Fruit fly (Drosophila melanogaster) whole organism, embryonic: ENCODE measurements around the gene CG6972.
A peak's percentile ranks its signal among the peaks of the same experiment; 100 is the strongest.

Experiments used
- Bteb2 ChIP-seq: fragments of 200-800 bp; sonication (Bioruptor generic); optimal IDR thresholded peaks from 2 replicates; lab custom pipeline; 2016; ENCODE audit warnings: missing biosample characterization, missing genetic modification characterization
- CG10654 ChIP-seq: fragments of 200-800 bp; sonication (Bioruptor generic); optimal IDR thresholded peaks from 2 replicates; lab custom pipeline; 2016; ENCODE audit warnings: missing biosample characterization, missing genetic modification characterization
- CG12659 ChIP-seq: fragments of 200-800 bp; sonication (Bioruptor generic); optimal IDR thresholded peaks from 3 replicates; lab custom pipeline; 2017; ENCODE audit warnings: mild to moderate bottlenecking, missing biosample characterization, missing genetic modification reagents, missing genetic modification characterization
- CG14965 ChIP-seq: fragments of 200-800 bp; sonication (Bioruptor generic); optimal IDR thresholded peaks from 2 replicates; lab custom pipeline; 2016; ENCODE audit warnings: missing biosample characterization, missing genetic modification characterization, borderline replicate concordance
- CG15073 ChIP-seq: fragments of 200-800 bp; sonication (Bioruptor generic); optimal IDR thresholded peaks from 2 replicates; lab custom pipeline; 2016; ENCODE audit warnings: missing biosample characterization, missing genetic modification characterization
- CG1603 ChIP-seq: fragments of 200-800 bp; sonication (Bioruptor generic); optimal IDR thresholded peaks from 2 replicates; lab custom pipeline; 2019; ENCODE audit warnings: missing biosample characterization, mild to moderate bottlenecking, missing genetic modification characterization, moderate library complexity
- CG2202 ChIP-seq: fragments of 200-800 bp; sonication (Bioruptor generic); optimal IDR thresholded peaks from 2 replicates; lab custom pipeline; 2018; ENCODE audit warnings: missing biosample characterization, mild to moderate bottlenecking, missing genetic modification characterization
- CG30403 ChIP-seq: fragments of 200-800 bp; sonication (Bioruptor generic); optimal IDR thresholded peaks from 3 replicates; lab custom pipeline; 2016; ENCODE audit warnings: missing biosample characterization, missing genetic modification characterization
- CG30431 ChIP-seq: fragments of 200-800 bp; sonication (Bioruptor generic); optimal IDR thresholded peaks from 2 replicates; lab custom pipeline; 2017; ENCODE audit warnings: missing biosample characterization, missing genetic modification characterization
- CG31441 ChIP-seq: fragments of 200-800 bp; sonication (Bioruptor generic); IDR thresholded peaks from 2 replicates; pipeline ENCODE4 v1.3.6; 2022; ENCODE audit warnings: missing biosample characterization, missing genetic modification characterization
- CG33557 ChIP-seq: fragments of 200-800 bp; sonication (Bioruptor generic); optimal IDR thresholded peaks from 2 replicates; lab custom pipeline; 2019; ENCODE audit warnings: missing biosample characterization, mild to moderate bottlenecking, missing genetic modification characterization, moderate library complexity
- CG34224 ChIP-seq: fragments of 200-800 bp; sonication (Bioruptor generic); IDR thresholded peaks from 3 replicates; pipeline ENCODE4 v1.3.6; 2022; ENCODE audit warnings: missing biosample characterization, missing genetic modification characterization; ENCODE audit not compliant: partially characterized antibody
- CG34422 ChIP-seq: fragments of 200-800 bp; sonication (Bioruptor generic); IDR thresholded peaks from 3 replicates; pipeline ENCODE4 v1.3.6; 2022; ENCODE audit warnings: missing biosample characterization, missing genetic modification characterization
- CG6254 ChIP-seq: fragments of 200-800 bp; sonication (Bioruptor generic); optimal IDR thresholded peaks from 3 replicates; lab custom pipeline; 2017; ENCODE audit warnings: mild to moderate bottlenecking, missing biosample characterization, missing genetic modification reagents, missing genetic modification characterization
- CG6683 ChIP-seq: fragments of 200-800 bp; sonication (Bioruptor generic); optimal IDR thresholded peaks from 2 replicates; lab custom pipeline; 2017; ENCODE audit warnings: missing biosample characterization, mild to moderate bottlenecking, missing genetic modification characterization, missing genetic modification reagents
- CG6791 ChIP-seq: fragments of 200-800 bp; sonication (Bioruptor generic); IDR thresholded peaks from 3 replicates; pipeline ENCODE4 v1.3.6; 2022; ENCODE audit warnings: missing biosample characterization, missing genetic modification characterization; ENCODE audit not compliant: partially characterized antibody
- CG6813 ChIP-seq: fragments of 200-800 bp; sonication (Bioruptor generic); optimal IDR thresholded peaks from 2 replicates; lab custom pipeline; 2017; ENCODE audit warnings: missing biosample characterization, missing genetic modification characterization, mild to moderate bottlenecking, moderate library complexity, missing genetic modification reagents
- CG8359 ChIP-seq: fragments of 200-800 bp; sonication (Bioruptor generic); optimal IDR thresholded peaks from 2 replicates; lab custom pipeline; 2017; ENCODE audit warnings: missing biosample characterization, mild to moderate bottlenecking, missing genetic modification characterization, borderline replicate concordance
- CTCF ChIP-seq: fragments of 200-800 bp; sonication (Bioruptor generic); optimal IDR thresholded peaks from 2 replicates; lab custom pipeline; 2017; ENCODE audit warnings: missing biosample characterization, mild to moderate bottlenecking, missing genetic modification characterization, moderate library complexity
- CoRest ChIP-seq: fragments of 200-800 bp; sonication (Bioruptor generic); optimal IDR thresholded peaks from 3 replicates; lab custom pipeline; 2018; ENCODE audit warnings: missing biosample characterization, mild to moderate bottlenecking, missing genetic modification characterization, moderate library complexity
- E2f1 ChIP-seq: fragments of 200-800 bp; sonication (Bioruptor generic); IDR thresholded peaks from 2 replicates; pipeline ENCODE4 v1.3.6; 2022; ENCODE audit warnings: missing biosample characterization, missing genetic modification characterization
- E2f2 ChIP-seq: fragments of 200-800 bp; sonication (Bioruptor generic); IDR thresholded peaks from 2 replicates; pipeline ENCODE4 v1.3.6; 2022; ENCODE audit warnings: missing biosample characterization, missing genetic modification characterization
- ERR ChIP-seq: fragments of 200-800 bp; sonication (Bioruptor generic); optimal IDR thresholded peaks from 2 replicates; lab custom pipeline; 2016; ENCODE audit warnings: missing biosample characterization, missing genetic modification characterization
- Fer1 ChIP-seq: fragments of 200-800 bp; sonication (Bioruptor generic); optimal IDR thresholded peaks from 2 replicates; lab custom pipeline; 2017; ENCODE audit warnings: missing biosample characterization, mild to moderate bottlenecking, missing genetic modification characterization
- Hey ChIP-seq: fragments of 200-800 bp; sonication (Bioruptor generic); optimal IDR thresholded peaks from 3 replicates; lab custom pipeline; 2018; ENCODE audit warnings: missing biosample characterization, mild to moderate bottlenecking, missing genetic modification characterization
- Mrtf ChIP-seq: fragments of 200-800 bp; sonication (Bioruptor generic); IDR thresholded peaks from 3 replicates; pipeline ENCODE4 v1.3.6; 2022; ENCODE audit warnings: missing biosample characterization, missing genetic modification characterization
- Oli ChIP-seq: fragments of 200-800 bp; sonication (Bioruptor generic); optimal IDR thresholded peaks from 2 replicates; lab custom pipeline; 2018; ENCODE audit warnings: missing biosample characterization, mild to moderate bottlenecking, missing genetic modification characterization, moderate library complexity
- Optix ChIP-seq: fragments of 200-800 bp; sonication (Bioruptor generic); IDR thresholded peaks from 3 replicates; pipeline ENCODE4 v1.3.6; 2022; ENCODE audit warnings: missing biosample characterization, missing genetic modification characterization
- Ravus ChIP-seq: fragments of 200-800 bp; sonication (Bioruptor generic); IDR thresholded peaks from 2 replicates; pipeline ENCODE4 v1.3.6; 2022; ENCODE audit warnings: missing biosample characterization, missing genetic modification characterization
- Side ChIP-seq: fragments of 200-800 bp; sonication (Bioruptor generic); optimal IDR thresholded peaks from 2 replicates; lab custom pipeline; 2016; ENCODE audit warnings: missing biosample characterization, missing genetic modification characterization
- Sry-δ ChIP-seq: fragments of 200-800 bp; sonication (Bioruptor generic); optimal IDR thresholded peaks from 2 replicates; lab custom pipeline; 2016; ENCODE audit warnings: missing biosample characterization, missing genetic modification characterization
- az2 ChIP-seq: fragments of 200-800 bp; sonication (Bioruptor generic); optimal IDR thresholded peaks from 3 replicates; lab custom pipeline; 2016; ENCODE audit warnings: missing biosample characterization, missing genetic modification characterization
- bowl ChIP-seq: fragments of 200-800 bp; sonication (Bioruptor generic); IDR thresholded peaks from 2 replicates; pipeline ENCODE4 v1.3.6; 2022; ENCODE audit warnings: missing biosample characterization, missing genetic modification characterization
- br ChIP-seq: fragments of >200 bp; optimal IDR thresholded peaks from 2 replicates; lab custom pipeline; 2017
- cad ChIP-seq: fragments of >200 bp; optimal IDR thresholded peaks from 2 replicates; lab custom pipeline; 2017; ENCODE audit warnings: missing biosample characterization, missing genetic modification characterization
- caup ChIP-seq: fragments of 200-800 bp; sonication (Bioruptor generic); optimal IDR thresholded peaks from 3 replicates; lab custom pipeline; 2017; ENCODE audit warnings: missing biosample characterization, mild to moderate bottlenecking, missing genetic modification characterization, moderate library complexity; ENCODE audit not compliant: severe bottlenecking
- ci ChIP-seq: fragments of 200-800 bp; sonication (Bioruptor generic); IDR thresholded peaks from 3 replicates; pipeline ENCODE4 v1.3.6; 2022; ENCODE audit warnings: missing biosample characterization, missing genetic modification characterization
- croc ChIP-seq: fragments of 200-800 bp; sonication (Bioruptor generic); conservative IDR thresholded peaks from 3 replicates; pipeline ENCODE4 v1.3.6; 2022; ENCODE audit warnings: missing biosample characterization, missing genetic modification characterization
- dati ChIP-seq: fragments of 200-800 bp; sonication (Bioruptor generic); IDR thresholded peaks from 2 replicates; pipeline ENCODE4 v1.3.6; 2022; ENCODE audit warnings: missing biosample characterization, missing genetic modification characterization
- exex ChIP-seq: fragments of 200-800 bp; sonication (Bioruptor generic); optimal IDR thresholded peaks from 4 replicates; lab custom pipeline; 2018; ENCODE audit warnings: missing biosample characterization, mild to moderate bottlenecking, missing genetic modification characterization, moderate library complexity
- fd96Cb ChIP-seq: fragments of 200-800 bp; sonication (Bioruptor generic); optimal IDR thresholded peaks from 2 replicates; lab custom pipeline; 2018; ENCODE audit warnings: missing biosample characterization, mild to moderate bottlenecking, missing genetic modification characterization, moderate library complexity
- gcm ChIP-seq: fragments of 200-800 bp; sonication (Bioruptor generic); optimal IDR thresholded peaks from 2 replicates; lab custom pipeline; 2019; ENCODE audit warnings: missing biosample characterization, mild to moderate bottlenecking, missing genetic modification characterization, moderate library complexity
- gcm2 ChIP-seq: fragments of 200-800 bp; sonication (Bioruptor generic); optimal IDR thresholded peaks from 2 replicates; lab custom pipeline; 2016; ENCODE audit warnings: missing biosample characterization, missing genetic modification characterization
- nmo ChIP-seq: fragments of 200-800 bp; sonication (Bioruptor generic); optimal IDR thresholded peaks from 2 replicates; lab custom pipeline; 2018; ENCODE audit warnings: missing biosample characterization, mild to moderate bottlenecking, missing genetic modification characterization, moderate library complexity
- repo ChIP-seq: fragments of 200-800 bp; sonication (Bioruptor generic); optimal IDR thresholded peaks from 2 replicates; lab custom pipeline; 2016; ENCODE audit warnings: missing biosample characterization, missing genetic modification characterization
- scrt ChIP-seq: fragments of 200-800 bp; sonication (Bioruptor generic); optimal IDR thresholded peaks from 2 replicates; lab custom pipeline; 2018; ENCODE audit warnings: missing biosample characterization, mild to moderate bottlenecking, missing genetic modification characterization, moderate library complexity
- sug ChIP-seq: fragments of 200-800 bp; optimal IDR thresholded peaks from 2 replicates; lab custom pipeline; 2019; ENCODE audit warnings: missing biosample characterization, mild to moderate bottlenecking, missing genetic modification characterization, moderate library complexity
- tna ChIP-seq: fragments of 200-800 bp; sonication (Bioruptor generic); IDR thresholded peaks from 2 replicates; pipeline ENCODE4 v1.3.6; 2022; ENCODE audit warnings: missing biosample characterization, missing genetic modification characterization; ENCODE audit not compliant: partially characterized antibody
- tup ChIP-seq: fragments of 200-800 bp; sonication (Bioruptor generic); optimal IDR thresholded peaks from 2 replicates; lab custom pipeline; 2016; ENCODE audit warnings: missing biosample characterization, mild to moderate bottlenecking, missing genetic modification characterization, moderate library complexity
- usp ChIP-seq: fragments of >200 bp; optimal IDR thresholded peaks from 2 replicates; lab custom pipeline; 2017; ENCODE audit warnings: missing biosample characterization, missing genetic modification characterization

Gene CG6972

dm6 chr3R:22667284-22667958 lies 34.4 kb upstream of the CG6972 start (continued):
- no peak for TF ChIP-seq usp (GFP tag; lab: Kevin White, UChicago)
- TF ChIP-seq Optix (GFP tag; lab: Robert Waterston, UW) = 0 out of 3 replicates have a peak, but pooled peaks have one; percentile 27
- TF ChIP-seq CG30431 (GFP tag; lab: Kevin White, UChicago) = peak; percentile 67
- TF ChIP-seq CG15073 (GFP tag; lab: Kevin White, UChicago) = peak; percentile 33
- TF ChIP-seq CG30403 = peak; percentile 80
- peak; percentile 66 for TF ChIP-seq Fer1 (GFP tag; lab: Kevin White, UChicago)
- peak; percentile 62 for TF ChIP-seq CG12659 (GFP tag; lab: Kevin White, UChicago)
- peak; percentile 91 for TF ChIP-seq nmo (GFP tag; lab: Kevin White, UChicago)
- TF ChIP-seq fd96Cb = peak; percentile 94
- peak; percentile 44; the same call in 1 of the 2 replicates for TF ChIP-seq dati
- TF ChIP-seq CG6813 (GFP tag; lab: Kevin White, UChicago) = peak; percentile 66
- TF ChIP-seq CG1603 (tag; lab: Kevin White, UChicago) = peak; percentile 15
- TF ChIP-seq CoRest (tag; lab: Kevin White, UChicago) = peak; percentile 83
- TF ChIP-seq bowl (GFP tag; lab: Robert Waterston, UW) = 0 out of 2 replicates have a peak, but pooled peaks have one; percentile 43
- TF ChIP-seq Oli (tag; lab: Kevin White, UChicago) = peak; percentile 86
- peak; percentile 55 for TF ChIP-seq scrt (GFP tag; lab: Kevin White, UChicago)
- peak; percentile 35 for TF ChIP-seq sug
- TF ChIP-seq gcm2 (GFP tag; lab: Kevin White, UChicago) = no peak
- TF ChIP-seq CG6791 (GFP tag; lab: Robert Waterston, UW) = no peak
- peak; percentile 36; the same call in 1 of the 2 replicates for TF ChIP-seq E2f2 (GFP tag; lab: Robert Waterston, UW)
- peak; percentile 84 for TF ChIP-seq ci (GFP tag; lab: Robert Waterston, UW)
- TF ChIP-seq CTCF = peak; percentile 26
- TF ChIP-seq CG6254 = peak; percentile 80
- peak; percentile 83 for TF ChIP-seq CG10654 (GFP tag; lab: Kevin White, UChicago)
- peak; percentile 19 for TF ChIP-seq Sry-δ
- peak; percentile 52 for TF ChIP-seq E2f1 (GFP tag; lab: Robert Waterston, UW)
- TF ChIP-seq CG8359 (GFP tag; lab: Kevin White, UChicago) = peak; percentile 66
- TF ChIP-seq Mrtf = peak; percentile 36; the same call in 1 of the 3 replicates
- TF ChIP-seq cad (GFP tag; lab: Kevin White, UChicago) = no peak
- peak; percentile 44 for TF ChIP-seq CG33557 (GFP tag; lab: Kevin White, UChicago)
- TF ChIP-seq tup (GFP tag; lab: Kevin White, UChicago) = no peak
- TF ChIP-seq ERR (GFP tag; lab: Kevin White, UChicago) = no peak
- TF ChIP-seq tna (GFP tag; lab: Robert Waterston, UW) = no peak
- TF ChIP-seq CG2202 (tag; lab: Kevin White, UChicago) = peak; percentile 62
- TF ChIP-seq CG34224 (GFP tag; lab: Robert Waterston, UW) = no peak
- TF ChIP-seq Hey (tag; lab: Kevin White, UChicago) = no peak
- peak; percentile 50 for TF ChIP-seq CG6683
- TF ChIP-seq CG31441 = peak; percentile 91
- peak; percentile 25 for TF ChIP-seq exex
- peak; percentile 75 for TF ChIP-seq croc (GFP tag; lab: Robert Waterston, UW)
- TF ChIP-seq Bteb2 (GFP tag; lab: Kevin White, UChicago) = peak; percentile 45
- peak; percentile 2 for TF ChIP-seq repo
- TF ChIP-seq caup (GFP tag; lab: Kevin White, UChicago) = peak; percentile 23
- peak; percentile 62 for TF ChIP-seq gcm (GFP tag; lab: Kevin White, UChicago)
- TF ChIP-seq br (lab: Kevin White, UChicago) = no peak
- peak; percentile 76 for TF ChIP-seq CG34422 (GFP tag; lab: Robert Waterston, UW)
- peak; percentile 79 for TF ChIP-seq az2 (GFP tag; lab: Kevin White, UChicago)
- TF ChIP-seq Side (GFP tag; lab: Kevin White, UChicago) = peak; percentile 38
- no peak for TF ChIP-seq CG14965 (GFP tag; lab: Kevin White, UChicago)
- peak; percentile 24; the same call in 1 of the 2 replicates for TF ChIP-seq Ravus (GFP tag; lab: Robert Waterston, UW)
